Worm (Caenorhabditis elegans) whole organism, young adult: Measurements from ENCODE around the gene marc-2.

Source experiments
- B0261.1 ChIP-seq: sonication (generic microtip); optimal IDR thresholded peaks from 2 replicates; lab custom pipeline; 2016; ENCODE audit warnings: mild to moderate bottlenecking, missing genetic modification characterization, moderate library complexity, missing compliant biosample characterization
- B0336.3 ChIP-seq: fragments of 200-800 bp; sonication (Bioruptor generic); IDR thresholded peaks from 2 replicates; pipeline ENCODE4 v1.3.6; 2022; ENCODE audit warnings: missing genetic modification characterization, missing compliant biosample characterization
- C17E4.6 ChIP-seq: fragments of 200-800 bp; sonication (Bioruptor generic); IDR thresholded peaks from 2 replicates; pipeline ENCODE4 v1.3.6; 2022; ENCODE audit warnings: missing genetic modification reagents, missing genetic modification characterization, missing compliant biosample characterization
- F33H1.4 ChIP-seq: fragments of 200-800 bp; sonication (Bioruptor generic); IDR thresholded peaks from 2 replicates; pipeline ENCODE4 v1.3.6; 2022; ENCODE audit warnings: missing genetic modification reagents, missing genetic modification characterization, missing compliant biosample characterization
- F55B11.4 ChIP-seq: sonication (generic microtip); optimal IDR thresholded peaks from 2 replicates; lab custom pipeline; 2016; ENCODE audit warnings: missing compliant biosample characterization, missing genetic modification characterization, borderline replicate concordance; ENCODE audit not compliant: insufficient read depth
- K12H6.12 ChIP-seq: fragments of 200-800 bp; sonication (Bioruptor generic); optimal IDR thresholded peaks from 2 replicates; lab custom pipeline; 2018; ENCODE audit warnings: mild to moderate bottlenecking, missing genetic modification characterization, missing compliant biosample characterization
- aptf-3 ChIP-seq: fragments of 200-800 bp; sonication (Bioruptor generic); IDR thresholded peaks from 2 replicates; pipeline ENCODE4 v1.3.6; 2022; ENCODE audit warnings: missing genetic modification characterization, missing compliant biosample characterization
- atf-7 ChIP-seq: sonication (generic microtip); optimal IDR thresholded peaks from 2 replicates; lab custom pipeline; 2017; ENCODE audit warnings: mild to moderate bottlenecking, missing genetic modification characterization, missing compliant biosample characterization
- attf-3 ChIP-seq: fragments of 200-800 bp; sonication (Bioruptor generic); conservative IDR thresholded peaks from 2 replicates; pipeline ENCODE4 v1.3.6; 2022; ENCODE audit warnings: missing genetic modification reagents, missing genetic modification characterization, missing compliant biosample characterization
- ceh-58 ChIP-seq: fragments of 200-800 bp; sonication (Bioruptor generic); IDR thresholded peaks from 2 replicates; pipeline ENCODE4 v1.3.6; 2022; ENCODE audit warnings: missing genetic modification characterization, missing compliant biosample characterization
- ceh-91 ChIP-seq: fragments of 200-800 bp; sonication (Bioruptor generic); IDR thresholded peaks from 2 replicates; pipeline ENCODE4 v1.3.6; 2022; ENCODE audit warnings: missing genetic modification reagents, missing genetic modification characterization, missing compliant biosample characterization
- chd-7 ChIP-seq: sonication (generic microtip); optimal IDR thresholded peaks from 2 replicates; lab custom pipeline; 2016; ENCODE audit warnings: mild to moderate bottlenecking, missing genetic modification characterization, moderate library complexity, missing compliant biosample characterization
- dox-1 ChIP-seq: fragments of 200-800 bp; sonication (Bioruptor generic); IDR thresholded peaks from 2 replicates; pipeline ENCODE4 v1.3.6; 2022; ENCODE audit warnings: missing genetic modification reagents, missing genetic modification characterization, missing compliant biosample characterization
- dpff-1 ChIP-seq: sonication (generic microtip); optimal IDR thresholded peaks from 2 replicates; lab custom pipeline; 2017; ENCODE audit warnings: mild to moderate bottlenecking, missing genetic modification characterization, missing compliant biosample characterization
- egl-18 ChIP-seq: fragments of 200-800 bp; sonication (Bioruptor generic); IDR thresholded peaks from 2 replicates; pipeline ENCODE4 v1.3.6; 2022; ENCODE audit warnings: missing genetic modification reagents, missing genetic modification characterization, missing compliant biosample characterization
- egrh-3 ChIP-seq: fragments of 200-800 bp; sonication (Bioruptor generic); IDR thresholded peaks from 2 replicates; pipeline ENCODE4 v1.3.6; 2022; ENCODE audit warnings: missing genetic modification reagents, missing genetic modification characterization, missing compliant biosample characterization
- ekl-4 ChIP-seq: fragments of 200-800 bp; sonication (Bioruptor generic); IDR thresholded peaks from 2 replicates; pipeline ENCODE4 v1.3.6; 2022; ENCODE audit warnings: missing genetic modification reagents, missing genetic modification characterization, missing compliant biosample characterization
- fkh-3 ChIP-seq: sonication (generic microtip); optimal IDR thresholded peaks from 2 replicates; lab custom pipeline; 2016; ENCODE audit warnings: mild to moderate bottlenecking, missing genetic modification characterization, missing compliant biosample characterization
- hsf-1 ChIP-seq: fragments of 200-800 bp; sonication (Bioruptor generic); IDR thresholded peaks from 2 replicates; pipeline ENCODE4 v1.3.6; 2022; ENCODE audit warnings: missing genetic modification reagents, missing genetic modification characterization, missing compliant biosample characterization
- lin-26 ChIP-seq: fragments of 200-800 bp; sonication (Bioruptor generic); IDR thresholded peaks from 2 replicates; pipeline ENCODE4 v1.3.6; 2022; ENCODE audit warnings: missing genetic modification reagents, missing genetic modification characterization, missing compliant biosample characterization
- lsl-1 ChIP-seq: fragments of 200-800 bp; sonication (Bioruptor generic); optimal IDR thresholded peaks from 2 replicates; lab custom pipeline; 2018; ENCODE audit warnings: mild to moderate bottlenecking, missing genetic modification characterization, moderate library complexity, missing compliant biosample characterization
- lsy-27 ChIP-seq: sonication (generic microtip); optimal IDR thresholded peaks from 2 replicates; lab custom pipeline; 2017; ENCODE audit warnings: missing genetic modification characterization, mild to moderate bottlenecking, missing compliant biosample characterization, antibody characterized with exemption, missing genotype, borderline replicate concordance; ENCODE audit not compliant: insufficient read depth
- madf-8 ChIP-seq: fragments of 200-800 bp; sonication (Bioruptor generic); conservative IDR thresholded peaks from 2 replicates; pipeline ENCODE4 v1.3.6; 2022; ENCODE audit warnings: missing genetic modification reagents, missing genetic modification characterization, missing compliant biosample characterization
- mcd-1 ChIP-seq: fragments of 200-800 bp; sonication (Bioruptor generic); IDR thresholded peaks from 2 replicates; pipeline ENCODE4 v1.3.6; 2022; ENCODE audit warnings: missing genetic modification reagents, missing genetic modification characterization, missing compliant biosample characterization
- mel-28 ChIP-seq: sonication (generic microtip); optimal IDR thresholded peaks from 2 replicates; lab custom pipeline; 2016; ENCODE audit warnings: borderline replicate concordance, mild to moderate bottlenecking, missing genetic modification characterization, missing compliant biosample characterization
- mxl-1 ChIP-seq: sonication (generic microtip); optimal IDR thresholded peaks from 2 replicates; lab custom pipeline; 2016; ENCODE audit warnings: missing genetic modification characterization, missing compliant biosample characterization
- nhr-120 ChIP-seq: fragments of 200-800 bp; sonication (Bioruptor generic); IDR thresholded peaks from 2 replicates; pipeline ENCODE4 v1.3.6; 2022; ENCODE audit warnings: missing genetic modification characterization, missing compliant biosample characterization
- nhr-80 ChIP-seq: sonication (generic microtip); optimal IDR thresholded peaks from 2 replicates; lab custom pipeline; 2016; ENCODE audit warnings: missing genetic modification characterization, missing compliant biosample characterization
- pha-4 ChIP-seq: fragments of 150-350 bp; sonication (generic microtip); optimal IDR thresholded peaks from 2 replicates; lab custom pipeline; 2014; ENCODE audit warnings: missing biosample characterization, missing genetic modification reagents, missing genetic modification characterization
- rcor-1 ChIP-seq: fragments of 200-800 bp; sonication (Bioruptor generic); IDR thresholded peaks from 2 replicates; pipeline ENCODE4 v1.3.6; 2022; ENCODE audit warnings: missing genetic modification reagents, missing genetic modification characterization, missing compliant biosample characterization
- snpc-1.1 ChIP-seq: sonication (generic microtip); optimal IDR thresholded peaks from 2 replicates; lab custom pipeline; 2017; ENCODE audit warnings: missing genetic modification characterization, mild to moderate bottlenecking, missing compliant biosample characterization, antibody characterized with exemption, moderate library complexity, missing genotype, missing genetic modification reagents; ENCODE audit not compliant: insufficient read depth
- snpc-1.3 ChIP-seq: sonication (generic microtip); optimal IDR thresholded peaks from 2 replicates; lab custom pipeline; 2017; ENCODE audit warnings: missing genetic modification characterization, mild to moderate bottlenecking, missing compliant biosample characterization, antibody characterized with exemption, moderate library complexity, missing genotype, missing genetic modification reagents; ENCODE audit not compliant: insufficient read depth
- unc-62 ChIP-seq: fragments of 150-350 bp; optimal IDR thresholded peaks from 2 replicates; lab custom pipeline; 2014; ENCODE audit warnings: missing biosample characterization, missing genetic modification reagents, missing genetic modification characterization
- ztf-25 ChIP-seq: fragments of 200-800 bp; sonication (Bioruptor generic); IDR thresholded peaks from 2 replicates; pipeline ENCODE4 v1.3.6; 2022; ENCODE audit warnings: missing genetic modification reagents, missing genetic modification characterization, missing compliant biosample characterization

The marc-2 gene

DNA sequence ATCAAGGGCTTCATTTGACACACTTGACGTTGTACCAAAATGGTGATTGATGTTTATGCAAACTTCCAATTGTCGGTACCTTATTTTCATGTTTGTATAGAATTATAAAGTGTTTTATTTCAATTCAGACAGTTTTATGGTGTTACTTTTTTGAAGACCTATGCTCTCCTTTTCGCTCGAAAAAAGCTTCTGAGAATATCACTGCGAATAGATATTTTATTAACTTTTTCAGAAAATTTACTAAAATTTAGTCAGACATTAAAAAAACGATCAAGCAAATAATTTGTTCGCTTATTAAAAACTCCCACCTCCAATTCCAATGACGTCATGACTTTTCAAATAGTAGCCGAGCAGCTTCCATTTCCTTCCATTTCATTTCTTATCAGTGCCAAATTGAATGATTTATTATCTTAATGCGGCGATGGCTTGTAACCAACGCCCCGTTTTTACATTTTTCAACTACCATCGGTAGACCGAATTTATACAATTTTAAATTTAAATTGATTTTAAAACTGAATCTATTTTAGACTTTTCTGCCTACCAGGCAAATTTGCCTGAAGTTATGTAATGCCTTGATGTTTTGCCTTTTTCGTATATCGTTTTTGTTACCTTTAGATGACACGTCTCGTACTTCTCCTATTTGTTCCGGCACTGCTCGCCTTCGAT is 13.8 kb downstream of the marc-2 start, which contains the start of gene M28.10:
M28.10 (plus strand) TSS at position 616 of the 666 bp plus-strand sequence.
- TF ChIP-seq lin-26 (GFP tag; lab: Robert Waterston, UW): no peak
- TF ChIP-seq lsy-27 (tag; lab: Kevin White, UChicago): no peak
- peak; percentile 24 for TF ChIP-seq atf-7 (tag; lab: Kevin White, UChicago)
- TF ChIP-seq F33H1.4 (GFP tag; lab: Robert Waterston, UW): no peak
- TF ChIP-seq dpff-1 (tag; lab: Kevin White, UChicago): no peak
- TF ChIP-seq aptf-3 (GFP tag; lab: Robert Waterston, UW): no peak
- no peak for TF ChIP-seq chd-7 (tag; lab: Kevin White, UChicago)
- no peak for TF ChIP-seq nhr-120 (GFP tag; lab: Robert Waterston, UW)
- peak; percentile 45 for TF ChIP-seq nhr-80
- TF ChIP-seq B0336.3: no peak
- no peak for TF ChIP-seq ceh-58
- TF ChIP-seq K12H6.12 (tag; lab: Kevin White, UChicago): no peak
- no peak for TF ChIP-seq unc-62

DNA sequence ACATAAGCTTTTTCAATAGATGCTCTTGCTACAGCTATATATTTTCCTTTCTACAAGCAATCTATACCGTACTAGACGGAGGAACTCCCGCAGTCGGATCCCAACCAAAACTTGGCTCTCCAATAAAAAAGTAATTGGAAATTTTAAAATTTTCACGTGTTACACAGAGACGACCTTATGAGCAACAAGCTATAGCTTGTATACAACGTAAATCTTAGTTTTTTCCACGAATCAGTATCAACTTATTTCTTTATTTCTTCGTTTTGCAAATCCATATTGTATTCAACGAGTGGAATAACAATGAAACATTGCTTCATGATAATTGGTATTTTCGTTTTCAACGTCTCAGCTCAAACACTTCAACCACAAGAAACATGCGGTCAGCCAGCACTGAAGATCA is 17.4 kb downstream of the marc-2 start, which contains the start of gene M28.4:
M28.4 (plus strand) TSS at position 301 of the 400 bp plus-strand sequence.
- TF ChIP-seq ceh-91 (GFP tag; lab: Robert Waterston, UW): no peak

DNA sequence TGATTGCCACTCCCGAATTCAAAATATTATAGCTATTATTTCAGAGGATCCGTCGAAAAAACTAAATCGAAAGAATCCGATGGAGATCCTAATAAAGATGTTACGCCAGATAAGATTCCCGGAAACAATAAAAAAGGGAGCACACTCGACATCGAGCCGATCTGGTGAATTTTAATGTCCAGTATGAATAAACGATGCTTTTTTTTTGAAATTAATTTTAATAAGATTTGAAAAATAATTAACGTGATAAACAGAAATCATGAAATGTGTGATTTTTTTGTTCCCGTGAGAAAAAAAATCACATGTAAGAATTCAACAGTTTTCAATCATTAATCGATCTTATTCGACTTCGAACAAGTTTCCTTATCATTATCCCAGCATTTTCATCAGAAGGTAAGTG is 21.7 kb downstream of the marc-2 start, which contains the start of gene M28.9:
M28.9 (plus strand) TSS at position 301 of the 400 bp plus-strand sequence.
- no peak for TF ChIP-seq attf-3 (GFP tag; lab: Robert Waterston, UW)
- no peak for TF ChIP-seq fkh-3 (tag; lab: Kevin White, UChicago)
- TF ChIP-seq mel-28 (tag; lab: Kevin White, UChicago): no peak
- no peak for TF ChIP-seq lsy-27 (tag; lab: Kevin White, UChicago)
- no peak for TF ChIP-seq rcor-1
- no peak for TF ChIP-seq lsl-1
- TF ChIP-seq C17E4.6: no peak
- TF ChIP-seq dox-1 (GFP tag; lab: Robert Waterston, UW): no peak
- TF ChIP-seq snpc-1.1 (tag; lab: Kevin White, UChicago): no peak
- no peak for TF ChIP-seq hsf-1
- no peak for TF ChIP-seq ekl-4 (GFP tag; lab: Robert Waterston, UW)
- no peak for TF ChIP-seq madf-8 (GFP tag; lab: Robert Waterston, UW)
- no peak for TF ChIP-seq B0261.1 (tag; lab: Kevin White, UChicago)
- TF ChIP-seq ztf-25 (GFP tag; lab: Robert Waterston, UW): no peak
- TF ChIP-seq pha-4 (tag; lab: Kevin White, UChicago): no peak
- no peak for TF ChIP-seq F55B11.4 (tag; lab: Kevin White, UChicago)
- no peak for TF ChIP-seq mxl-1
- TF ChIP-seq snpc-1.3 (tag; lab: Kevin White, UChicago): no peak
- no peak for TF ChIP-seq egl-18 (GFP tag; lab: Robert Waterston, UW)
- no peak for TF ChIP-seq mcd-1 (GFP tag; lab: Robert Waterston, UW)

DNA sequence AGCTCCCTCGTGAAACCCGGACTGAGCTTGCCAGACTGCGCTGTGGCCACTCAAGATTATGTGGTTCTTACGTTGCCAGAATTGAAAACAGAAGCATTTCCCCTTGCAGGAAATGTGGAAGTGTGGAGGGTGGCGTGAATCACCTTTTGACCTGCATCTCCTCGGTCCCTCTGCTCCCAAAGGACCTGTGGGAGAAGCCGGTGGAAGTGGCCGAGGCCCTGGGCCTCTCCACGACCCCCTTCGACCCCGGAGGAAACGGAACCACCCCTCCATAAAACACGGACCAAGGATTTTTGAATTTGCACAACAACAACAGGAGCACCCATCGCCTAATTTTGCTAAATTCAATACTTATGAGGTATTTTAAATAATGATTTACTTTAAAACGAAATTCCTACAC is 23.1 kb downstream of the marc-2 start:
- TF ChIP-seq egrh-3: peak; percentile 71; the same call in 1 of the 2 replicates
- TF ChIP-seq, all 124 proteins: peak for 1; not testable (repeated sequence) for 123
